Worm (Caenorhabditis elegans): ENCODE data around the gene K09C6.3.
"Not testable (repeated sequence)": the region's sequence is repeated elsewhere in the genome, so short reads cannot be mapped to it uniquely, and the experiment has no call there.

K09C6.3 gene

ce11 chrV:875945-876344, 23.7 kb downstream of the K09C6.3 start, which contains the start of gene T02B11.9:
Gene T02B11.9, plus strand, starts transcription at chrV:876245.
- TF ChIP-seq ets-7 (tag; optimal IDR thresholded peaks at IDR 0.05) (no peak), hmg-4 (GFP tag; optimal IDR thresholded peaks at IDR 0.05) (no peak), ama-1 (optimal IDR thresholded peaks at IDR 0.05) (no peak), hnd-1 (tag; optimal IDR thresholded peaks at IDR 0.05) (no peak), B0310.2 (tag; optimal IDR thresholded peaks at IDR 0.05) (no peak), scrt-1 (GFP tag; IDR thresholded peaks at IDR 0.05) (no peak), aly-1 (tag; optimal IDR thresholded peaks at IDR 0.05) (no peak), flt-1 (GFP tag; IDR thresholded peaks at IDR 0.05) (no peak), ceh-13 (GFP tag; optimal IDR thresholded peaks at IDR 0.05) (no peak), tbx-37 (GFP tag; conservative IDR thresholded peaks at IDR 0.05) (no peak), hmbx-1 (tag; optimal IDR thresholded peaks at IDR 0.05) (no peak)

- no peak for TF ChIP-seq flt-1 (GFP tag; IDR thresholded peaks at IDR 0.05)
- no peak for TF ChIP-seq ceh-36 (tag; optimal IDR thresholded peaks at IDR 0.05)
- no peak for TF ChIP-seq ets-7 (tag; optimal IDR thresholded peaks at IDR 0.05)
- TF ChIP-seq B0310.2 (tag; optimal IDR thresholded peaks at IDR 0.05), result no peak
These were observed 26.3 kb downstream of the K09C6.3 start, which contains the start of gene T02B11.8 for ce11 chrV:878567-878966. Gene T02B11.8, minus strand, starts transcription at chrV:878667.

DNA sequence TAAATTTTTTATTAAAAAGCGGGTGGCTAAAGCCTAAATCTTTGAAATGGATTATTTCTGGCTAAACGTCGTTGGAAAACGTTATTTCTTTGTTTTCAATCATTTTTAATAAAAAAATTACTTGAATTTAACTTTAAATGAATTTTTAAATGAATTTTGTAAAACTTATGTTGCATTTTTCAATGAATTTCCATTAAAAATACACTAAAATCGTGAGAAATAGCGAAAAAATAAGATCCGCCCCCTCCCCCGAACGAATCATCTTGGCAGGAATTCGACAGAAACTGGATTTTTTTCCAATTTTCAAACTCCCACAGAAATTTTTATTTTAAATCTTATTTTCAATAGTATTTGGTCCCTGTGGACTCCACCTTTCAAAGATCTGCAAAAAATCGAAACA, 26.9 kb downstream of the K09C6.3 start, which contains the start of gene srg-53:
TSS of gene srg-53 (plus strand) at position 301 of the 400 bp plus-strand sequence.
- TF ChIP-seq tra-4 (tag; optimal IDR thresholded peaks at IDR 0.05) (no peak), B0310.2 (tag; optimal IDR thresholded peaks at IDR 0.05) (no peak)

DNA sequence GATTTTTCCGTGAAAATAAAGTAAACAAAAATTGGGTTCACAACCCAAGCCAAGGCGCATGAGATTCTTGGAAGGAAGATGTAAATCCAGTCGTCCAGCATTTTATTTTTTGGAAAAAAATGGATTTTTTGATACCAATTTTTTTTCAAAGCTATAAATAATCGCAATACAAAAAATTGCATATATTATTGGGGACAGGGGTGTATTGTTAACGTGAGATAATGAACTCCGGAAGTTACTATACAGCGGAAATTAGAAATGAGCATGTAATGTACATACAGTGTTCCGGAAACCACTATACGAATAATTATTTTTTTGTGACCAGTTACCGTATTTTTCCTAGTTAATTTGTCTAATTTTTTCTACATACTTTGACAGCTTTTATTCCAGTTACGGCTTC, 32.0 kb downstream of the K09C6.3 start, which contains the start of gene srj-38:
TSS of gene srj-38 (minus strand) at position 101 of the 400 bp plus-strand sequence.
- TF ChIP-seq ama-1 (optimal IDR thresholded peaks at IDR 0.05) (no peak), hmg-4 (GFP tag; optimal IDR thresholded peaks at IDR 0.05) (no peak), scrt-1 (GFP tag; IDR thresholded peaks at IDR 0.05) (no peak), sea-1 (GFP tag; conservative IDR thresholded peaks at IDR 0.05) (no peak)

- TF ChIP-seq flt-1 (GFP tag; IDR thresholded peaks at IDR 0.05) (no peak), ama-1 (optimal IDR thresholded peaks at IDR 0.05) (no peak), ceh-36 (tag; optimal IDR thresholded peaks at IDR 0.05) (no peak), tbx-11 (GFP tag; IDR thresholded peaks at IDR 0.05) (no peak), B0310.2 (tag; optimal IDR thresholded peaks at IDR 0.05) (no peak), ceh-13 (GFP tag; optimal IDR thresholded peaks at IDR 0.05) (no peak), scrt-1 (GFP tag; IDR thresholded peaks at IDR 0.05) (no peak), ets-7 (tag; optimal IDR thresholded peaks at IDR 0.05) (no peak), hmbx-1 (tag; optimal IDR thresholded peaks at IDR 0.05) (no peak), F13C5.2 (tag; optimal IDR thresholded peaks at IDR 0.05) (no peak)
These were observed 36.9 kb downstream of the K09C6.3 start, which contains the start of gene T02B11.6 for ce11 chrV:889216-889615. Gene T02B11.6, minus strand, starts transcription at chrV:889316.

DNA sequence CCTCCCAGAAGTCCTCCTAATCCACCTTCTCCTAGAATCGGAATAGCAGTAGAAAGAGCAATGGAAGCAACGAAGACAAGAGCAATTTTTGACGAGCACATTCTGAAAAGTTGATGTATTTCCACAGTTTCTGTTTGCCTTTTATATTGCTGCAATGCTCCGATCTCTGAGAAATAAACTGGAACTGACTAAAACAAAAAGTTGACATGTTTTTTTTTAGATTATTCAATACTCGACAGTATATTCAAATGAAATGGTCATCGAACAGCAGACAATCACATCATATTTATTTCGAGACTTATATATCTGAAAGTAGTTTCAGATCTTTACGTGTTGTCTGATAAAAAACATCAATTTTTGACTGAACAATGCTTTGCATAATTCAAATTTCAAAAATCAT, 38.1 kb downstream of the K09C6.3 start, which contains the start of gene srlf-21:
TSS of gene srlf-21 (minus strand) at position 101 of the 400 bp plus-strand sequence.
- TF ChIP-seq scrt-1 (GFP tag; IDR thresholded peaks at IDR 0.05) (no peak), tbx-37 (GFP tag; conservative IDR thresholded peaks at IDR 0.05) (no peak), hnd-1 (tag; optimal IDR thresholded peaks at IDR 0.05) (no peak), aly-1 (tag; optimal IDR thresholded peaks at IDR 0.05) (no peak), pes-1 (GFP tag; IDR thresholded peaks at IDR 0.05) (no peak), sea-1 (GFP tag; conservative IDR thresholded peaks at IDR 0.05) (no peak), ceh-36 (tag; optimal IDR thresholded peaks at IDR 0.05) (no peak), tra-4 (tag; optimal IDR thresholded peaks at IDR 0.05) (no peak), flt-1 (GFP tag; IDR thresholded peaks at IDR 0.05) (no peak), ceh-13 (GFP tag; optimal IDR thresholded peaks at IDR 0.05) (no peak), B0310.2 (tag; optimal IDR thresholded peaks at IDR 0.05) (no peak)

DNA sequence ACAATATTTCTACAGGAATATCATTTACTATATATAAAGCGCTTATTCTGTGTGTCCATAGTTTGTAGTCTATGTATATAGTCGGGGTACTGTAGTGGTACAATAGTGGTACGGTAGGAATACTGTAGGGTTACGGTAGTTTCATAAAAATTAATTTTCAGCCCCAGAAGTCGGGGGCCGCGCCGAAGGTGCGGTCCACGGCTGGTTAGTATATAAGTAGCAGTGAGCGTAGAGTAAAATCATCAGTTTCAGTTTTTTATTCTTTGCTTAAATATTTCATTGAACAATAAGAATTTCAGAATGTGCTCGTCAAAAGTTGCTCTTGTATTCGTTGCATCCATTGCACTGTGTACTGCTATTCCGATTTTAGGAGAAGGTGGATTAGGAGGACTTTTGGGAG, 38.6 kb downstream of the K09C6.3 start, which contains the start of gene srlf-22:
TSS of gene srlf-22 (plus strand) at position 301 of the 400 bp plus-strand sequence.
- TF ChIP-seq ets-7 (tag; optimal IDR thresholded peaks at IDR 0.05); tbx-37 (GFP tag; conservative IDR thresholded peaks at IDR 0.05); hmbx-1 (tag; optimal IDR thresholded peaks at IDR 0.05): not testable (repeated sequence)

DNA sequence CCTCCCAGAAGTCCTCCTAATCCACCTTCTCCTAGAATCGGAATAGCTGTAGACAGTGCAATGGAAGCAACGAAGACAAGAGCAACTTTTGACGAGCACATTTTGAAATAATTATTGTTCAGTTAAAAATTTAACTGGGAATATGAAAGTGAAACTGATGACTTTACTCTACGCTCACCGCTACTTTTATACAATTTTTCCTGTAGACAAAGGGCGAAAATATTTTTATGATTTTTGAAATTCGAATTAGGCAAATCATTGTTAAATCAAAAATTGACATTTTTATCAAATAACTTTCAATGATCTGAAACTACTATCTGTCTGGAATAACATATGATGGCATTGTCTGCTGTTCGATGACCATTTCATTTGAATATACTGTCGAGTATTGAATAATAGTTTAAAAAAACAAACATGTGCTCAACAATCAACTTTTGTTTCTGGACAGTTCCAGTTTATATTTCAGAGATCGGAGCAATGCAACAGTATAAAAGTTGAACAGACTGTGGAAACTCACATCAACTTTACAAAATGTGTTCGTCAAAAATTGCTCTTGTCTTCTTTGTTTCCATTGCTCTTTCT, 41.2 kb downstream of the K09C6.3 start, which contains the start of the genes srlf-23 and srlf-20:
TSS of gene srlf-23 (minus strand) at position 101 of the 582 bp plus-strand sequence.
TSS of gene srlf-20 (plus strand) at position 532 of the 582 bp plus-strand sequence.
- no peak for TF ChIP-seq hnd-1 (tag; optimal IDR thresholded peaks at IDR 0.05)
- TF ChIP-seq hmg-4 (GFP tag; optimal IDR thresholded peaks at IDR 0.05), result no peak
- no peak for TF ChIP-seq sea-1 (GFP tag; conservative IDR thresholded peaks at IDR 0.05)
- no peak for TF ChIP-seq F13C5.2 (tag; optimal IDR thresholded peaks at IDR 0.05)
- no peak for TF ChIP-seq aly-1 (tag; optimal IDR thresholded peaks at IDR 0.05)
- TF ChIP-seq tbx-37 (GFP tag; conservative IDR thresholded peaks at IDR 0.05), result no peak
- no peak for TF ChIP-seq B0310.2 (tag; optimal IDR thresholded peaks at IDR 0.05)
- no peak for TF ChIP-seq pes-1 (GFP tag; IDR thresholded peaks at IDR 0.05)
- TF ChIP-seq tbx-11 (GFP tag; IDR thresholded peaks at IDR 0.05), result no peak
- TF ChIP-seq ets-7 (tag; optimal IDR thresholded peaks at IDR 0.05), result no peak
- TF ChIP-seq tra-4 (tag; optimal IDR thresholded peaks at IDR 0.05), result no peak
- TF ChIP-seq flt-1 (GFP tag; IDR thresholded peaks at IDR 0.05), result no peak
- TF ChIP-seq ama-1 (optimal IDR thresholded peaks at IDR 0.05), result no peak
- no peak for TF ChIP-seq ceh-13 (GFP tag; optimal IDR thresholded peaks at IDR 0.05)
